Worm (Caenorhabditis elegans): ENCODE results near the gene sdz-21.

The sdz-21 gene

DNA sequence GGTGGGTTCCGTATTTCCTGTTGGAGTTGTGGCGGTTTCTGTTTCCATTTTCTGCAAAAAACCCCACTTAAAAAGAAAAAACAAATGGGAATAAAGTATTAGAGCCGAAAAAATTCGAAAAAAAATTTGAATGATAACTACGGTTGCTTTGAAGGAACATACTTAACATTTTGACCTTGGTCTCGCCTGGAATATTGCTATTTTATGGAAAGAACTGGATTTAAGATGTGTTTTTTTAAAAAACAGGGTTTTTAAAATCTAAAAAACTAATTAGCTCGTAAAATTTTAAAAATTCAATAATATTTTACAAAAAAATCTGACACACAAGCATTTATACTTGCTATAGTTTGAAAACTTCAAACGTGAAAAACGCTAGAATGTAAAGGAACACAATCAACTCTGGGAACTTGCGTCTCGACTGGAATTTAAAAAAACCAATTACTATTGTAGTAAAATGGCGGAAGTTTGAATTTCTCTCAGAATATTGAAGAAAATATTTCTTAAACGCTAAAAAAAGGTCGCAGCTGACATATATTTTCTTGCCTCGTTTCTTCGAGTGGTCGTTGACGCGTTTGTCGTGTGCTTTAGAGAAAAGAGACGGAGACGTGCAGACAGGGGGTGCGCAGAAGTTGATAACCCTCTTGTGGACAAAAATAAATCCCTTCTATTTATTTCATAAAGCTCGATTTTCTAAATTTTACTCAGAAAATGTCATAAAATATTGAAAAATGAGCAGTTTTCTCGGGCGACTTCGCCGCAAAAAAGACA lies 41.3 kb upstream of the sdz-21 start, which contains the start of the genes lgg-3 and rgs-5 (continued):
- TF ChIP-seq somi-1 (GFP tag; optimal IDR thresholded peaks at IDR 0.05) (no peak), zfh-2 (GFP tag; conservative IDR thresholded peaks at IDR 0.05) (no peak), K12H6.12 (tag; optimal IDR thresholded peaks at IDR 0.05) (no peak), hsf-1 (GFP tag; IDR thresholded peaks at IDR 0.05) (peak; percentile 48; the same call in 1 of the 2 replicates), D2030.7 (GFP tag; IDR thresholded peaks at IDR 0.05) (peak; percentile 58), B0019.2 (GFP tag; conservative IDR thresholded peaks at IDR 0.05) (no peak), madf-8 (GFP tag; conservative IDR thresholded peaks at IDR 0.05) (peak; percentile 72), Y95B8A.8 (GFP tag; IDR thresholded peaks at IDR 0.05) (no peak), bed-1 (GFP tag; IDR thresholded peaks at IDR 0.05) (no peak), C17E4.6 (GFP tag; IDR thresholded peaks at IDR 0.05) (no peak), ceh-100 (GFP tag; IDR thresholded peaks at IDR 0.05) (no peak), hlh-26 (GFP tag; conservative IDR thresholded peaks at IDR 0.05) (no peak), B0261.1 (tag; optimal IDR thresholded peaks at IDR 0.05) (no peak), lsy-27 (tag; optimal IDR thresholded peaks at IDR 0.05; ENCODE audit: borderline replicate concordance, insufficient read depth) (no peak), nhr-120 (GFP tag; IDR thresholded peaks at IDR 0.05) (no peak), C06A6.2 (GFP tag; conservative IDR thresholded peaks at IDR 0.05) (no peak), unc-62 (GFP tag; optimal IDR thresholded peaks at IDR 0.05) (no peak), rcor-1 (GFP tag; IDR thresholded peaks at IDR 0.05) (peak; percentile 39; the same call in 1 of the 2 replicates), cebp-2 (GFP tag; IDR thresholded peaks at IDR 0.05) (no peak), sea-2 (GFP tag; IDR thresholded peaks at IDR 0.05) (no peak), cebp-1 (GFP tag; IDR thresholded peaks at IDR 0.05) (0 out of 2 replicates have a peak, but pooled peaks have one; percentile 11), cebp-1 (tag; optimal IDR thresholded peaks at IDR 0.05) (peak; percentile 15), atf-7 (tag; optimal IDR thresholded peaks at IDR 0.05) (no peak), nfya-2 (GFP tag; IDR thresholded peaks at IDR 0.05) (no peak), athp-1 (tag; optimal IDR thresholded peaks at IDR 0.05) (peak; percentile 13), mxl-1 (tag; optimal IDR thresholded peaks at IDR 0.05) (no peak), let-607 (tag; optimal IDR thresholded peaks at IDR 0.05) (no peak), tlf-1 (GFP tag; optimal IDR thresholded peaks at IDR 0.05) (peak; percentile 44), mes-4 (tag; optimal IDR thresholded peaks at IDR 0.05) (no peak), madf-6 (GFP tag; IDR thresholded peaks at IDR 0.05) (peak; percentile 88), tbp1 (GFP tag; optimal IDR thresholded peaks at IDR 0.05) (no peak), mel-28 (tag; optimal IDR thresholded peaks at IDR 0.05; ENCODE audit: borderline replicate concordance) (no peak), snpc-4 (GFP tag; optimal IDR thresholded peaks at IDR 0.05) (no peak), snpc-4 (tag; optimal IDR thresholded peaks at IDR 0.05) (peak; percentile 5 to 81 (median 31)), ceh-79 (tag; optimal IDR thresholded peaks at IDR 0.05) (no peak), Y53F4B.3 (GFP tag; IDR thresholded peaks at IDR 0.05) (no peak), ceh-40 (GFP tag; IDR thresholded peaks at IDR 0.05) (no peak), lin-26 (GFP tag; IDR thresholded peaks at IDR 0.05) (no peak), sptf-2 (GFP tag; optimal IDR thresholded peaks at IDR 0.05) (no peak), lin-35 (GFP tag; optimal IDR thresholded peaks at IDR 0.05) (peak in 1 of 3 experiments; percentile 30), F33H1.4 (GFP tag; IDR thresholded peaks at IDR 0.05) (peak; percentile 85), gei-17 (GFP tag; optimal IDR thresholded peaks at IDR 0.05) (no peak), fkh-3 (tag; optimal IDR thresholded peaks at IDR 0.05) (no peak), efl-1 (GFP tag; optimal IDR thresholded peaks at IDR 0.05) (peak; percentile 62), ztf-22 (GFP tag; optimal IDR thresholded peaks at IDR 0.05) (no peak), T07F8.4 (tag; optimal IDR thresholded peaks at IDR 0.05) (no peak), F52B5.7 (tag; optimal IDR thresholded peaks at IDR 0.05) (no peak), F39B2.1 (GFP tag; IDR thresholded peaks at IDR 0.05) (no peak)
